Fruit fly (Drosophila melanogaster) whole organism, wandering third instar larva: ENCODE results near the gene CG14312.

ENCODE experiments used
- Abd-B ChIP-seq: fragments of >200 bp; optimal IDR thresholded peaks from 2 replicates; lab custom pipeline; 2017; ENCODE audit warnings: missing biosample characterization, missing genetic modification characterization
- CG32264 ChIP-seq: fragments of 200-800 bp; sonication (Bioruptor generic); optimal IDR thresholded peaks from 2 replicates; lab custom pipeline; 2016; ENCODE audit warnings: missing biosample characterization, missing genetic modification characterization
- CG9705 ChIP-seq: fragments of 200-800 bp; sonication (Bioruptor generic); optimal IDR thresholded peaks from 2 replicates; lab custom pipeline; 2018; ENCODE audit warnings: missing biosample characterization, mild to moderate bottlenecking, missing genetic modification characterization
- Dfd ChIP-seq: fragments of >200 bp; optimal IDR thresholded peaks from 2 replicates; lab custom pipeline; 2017; ENCODE audit warnings: missing biosample characterization, missing genetic modification characterization
- Dif ChIP-seq: fragments of 200-275, 200-300 bp; sonication (Bioruptor generic); optimal IDR thresholded peaks from 2 replicates; lab custom pipeline; 2018; ENCODE audit warnings: missing biosample characterization, missing genetic modification characterization; ENCODE audit not compliant: partially characterized antibody
- GATAd ChIP-seq: sonication (Bioruptor generic); optimal IDR thresholded peaks from 2 replicates; lab custom pipeline; 2016; ENCODE audit warnings: missing biosample characterization, missing genetic modification characterization
- HLH106 ChIP-seq: fragments of 200-800 bp; optimal IDR thresholded peaks from 3 replicates; lab custom pipeline; 2019; ENCODE audit warnings: missing biosample characterization, mild to moderate bottlenecking, missing genetic modification characterization, moderate library complexity
- Hnf4 ChIP-seq: fragments of 200-800 bp; sonication (Bioruptor generic); optimal IDR thresholded peaks from 2 replicates; lab custom pipeline; 2016; ENCODE audit warnings: missing biosample characterization, mild to moderate bottlenecking, missing genetic modification characterization
- Hr78 ChIP-seq: fragments of >200 bp; optimal IDR thresholded peaks from 2 replicates; lab custom pipeline; 2017; ENCODE audit warnings: missing biosample characterization, missing genetic modification characterization
- Hr83 ChIP-seq: fragments of 200-300 bp; sonication (Bioruptor generic); optimal IDR thresholded peaks from 2 replicates; lab custom pipeline; 2016; ENCODE audit warnings: missing biosample characterization, mild to moderate bottlenecking, missing genetic modification characterization, moderate library complexity; ENCODE audit not compliant: poor library complexity, severe bottlenecking
- Jra ChIP-seq: sonication (Bioruptor generic); optimal IDR thresholded peaks from 2 replicates; lab custom pipeline; 2016; ENCODE audit warnings: missing biosample characterization, missing genetic modification characterization
- Mio ChIP-seq: sonication (Bioruptor generic); optimal IDR thresholded peaks from 2 replicates; lab custom pipeline; 2016; ENCODE audit warnings: missing biosample characterization, missing genetic modification characterization
- Myc ChIP-seq: fragments of >200 bp; optimal IDR thresholded peaks from 2 replicates; lab custom pipeline; 2017
- N ChIP-seq: fragments of >200 bp; optimal IDR thresholded peaks from 2 replicates; lab custom pipeline; 2018; ENCODE audit warnings: missing biosample characterization, missing external identifiers, missing genetic modification characterization
- OdsH ChIP-seq: fragments of 200-800 bp; sonication (Bioruptor generic); optimal IDR thresholded peaks from 2 replicates; lab custom pipeline; 2016; ENCODE audit warnings: missing biosample characterization, mild to moderate bottlenecking, missing genetic modification characterization
- Rel ChIP-seq, 2 experiments: fragments of 200-800 bp; sonication (Bioruptor generic) in 1 of 2; optimal IDR thresholded peaks; 2 replicates in 1 of 2; 3 replicates in 1 of 2; lab custom pipeline; 2016 to 2019; ENCODE audit warnings: mild to moderate bottlenecking in 2 of 2, missing biosample characterization in 2 of 2, missing genetic modification characterization in 2 of 2, moderate library complexity in 1 of 2
- Sp1 ChIP-seq: fragments of 200-800 bp; sonication (Bioruptor generic); optimal IDR thresholded peaks from 3 replicates; lab custom pipeline; 2019; ENCODE audit warnings: missing biosample characterization, mild to moderate bottlenecking, missing genetic modification characterization, moderate library complexity
- Vsx2 ChIP-seq: fragments of 200-300, 225-300 bp; sonication (Bioruptor generic); optimal IDR thresholded peaks from 2 replicates; lab custom pipeline; 2018; ENCODE audit warnings: missing biosample characterization, missing genetic modification characterization; ENCODE audit not compliant: partially characterized antibody
- br ChIP-seq: fragments of 200-800 bp; sonication (Bioruptor generic); optimal IDR thresholded peaks from 2 replicates; lab custom pipeline; 2016; ENCODE audit warnings: missing biosample characterization, missing genetic modification characterization
- brk ChIP-seq: fragments of 200-800 bp; sonication (Bioruptor generic); optimal IDR thresholded peaks from 2 replicates; lab custom pipeline; 2016; ENCODE audit warnings: missing biosample characterization, mild to moderate bottlenecking, missing genetic modification characterization
- dl ChIP-seq, 2 experiments: fragments of 175-275, 200-275 bp in 1 of 2; fragments of 200-275 bp in 1 of 2; sonication (Bioruptor generic); optimal IDR thresholded peaks; lab custom pipeline; 2018; ENCODE audit warnings: mild to moderate bottlenecking in 2 of 2, missing biosample characterization in 2 of 2, missing genetic modification characterization in 2 of 2, moderate library complexity in 2 of 2; ENCODE audit not compliant: partially characterized antibody in 2 of 2, insufficient read depth in 1 of 2
- dmrt93B ChIP-seq: fragments of 200-800 bp; sonication (Bioruptor generic); optimal IDR thresholded peaks from 2 replicates; lab custom pipeline; 2018; ENCODE audit warnings: missing biosample characterization, mild to moderate bottlenecking, missing genetic modification characterization
- dsf ChIP-seq: sonication (Bioruptor generic); optimal IDR thresholded peaks from 2 replicates; lab custom pipeline; 2016; ENCODE audit warnings: missing biosample characterization, missing genetic modification characterization, borderline replicate concordance
- ey ChIP-seq: fragments of 200-800 bp; sonication (Bioruptor generic); optimal IDR thresholded peaks from 2 replicates; lab custom pipeline; 2016; ENCODE audit warnings: missing biosample characterization, missing genetic modification characterization
- foxo ChIP-seq, 2 experiments: fragments of 200-800 bp; sonication (Bioruptor generic); optimal IDR thresholded peaks; 2 replicates in 1 of 2; 3 replicates in 1 of 2; lab custom pipeline; 2016 to 2017; ENCODE audit warnings: missing biosample characterization in 2 of 2, missing genetic modification characterization in 2 of 2
- fru ChIP-seq: fragments of 200-800 bp; sonication (Bioruptor generic); optimal IDR thresholded peaks from 3 replicates; lab custom pipeline; 2016; ENCODE audit warnings: missing biosample characterization, mild to moderate bottlenecking, missing genetic modification characterization
- h ChIP-seq: fragments of 200-800 bp; sonication (Bioruptor generic); optimal IDR thresholded peaks from 3 replicates; lab custom pipeline; 2016; ENCODE audit warnings: missing biosample characterization, mild to moderate bottlenecking, missing genetic modification characterization
- jim ChIP-seq: fragments of 175-275, 200-325 bp; sonication (Bioruptor generic); optimal IDR thresholded peaks from 2 replicates; lab custom pipeline; 2016; ENCODE audit warnings: missing biosample characterization, mild to moderate bottlenecking, missing genetic modification characterization
- lola ChIP-seq: fragments of >200 bp; optimal IDR thresholded peaks from 2 replicates; lab custom pipeline; 2017; ENCODE audit warnings: missing biosample characterization, missing genetic modification characterization
- pan ChIP-seq: fragments of >200 bp; optimal IDR thresholded peaks from 2 replicates; lab custom pipeline; 2017
- psq ChIP-seq: fragments of 200-800 bp; sonication (Bioruptor generic); optimal IDR thresholded peaks from 3 replicates; lab custom pipeline; 2017; ENCODE audit warnings: missing biosample characterization, mild to moderate bottlenecking, missing genetic modification characterization, moderate library complexity
- rgr ChIP-seq: fragments of 200-800 bp; sonication (Bioruptor generic); optimal IDR thresholded peaks from 3 replicates; lab custom pipeline; 2016; ENCODE audit warnings: missing biosample characterization, mild to moderate bottlenecking, missing genetic modification characterization
- sage ChIP-seq: fragments of 200-800 bp; sonication (Bioruptor generic); optimal IDR thresholded peaks from 2 replicates; lab custom pipeline; 2016; ENCODE audit warnings: missing biosample characterization, mild to moderate bottlenecking, missing genetic modification characterization
- sv ChIP-seq: fragments of 200-800 bp; sonication (Bioruptor generic); optimal IDR thresholded peaks from 3 replicates; lab custom pipeline; 2016; ENCODE audit warnings: missing biosample characterization, missing genetic modification characterization
- tai ChIP-seq: sonication (Bioruptor generic); optimal IDR thresholded peaks from 2 replicates; lab custom pipeline; 2016; ENCODE audit warnings: missing biosample characterization, missing genetic modification characterization
- usp ChIP-seq: fragments of >200 bp; optimal IDR thresholded peaks from 2 replicates; lab custom pipeline; 2017; ENCODE audit warnings: missing biosample characterization, missing genetic modification characterization
- woc ChIP-seq: sonication (Bioruptor generic); optimal IDR thresholded peaks from 2 replicates; lab custom pipeline; 2016; ENCODE audit warnings: missing biosample characterization, mild to moderate bottlenecking, missing genetic modification characterization

Gene CG14312

dm6 chr3R:18309910-18310309 lies 26.6 kb upstream of the CG14312 start:
- TF ChIP-seq brk (GFP tag; lab: Kevin White, UChicago) (no peak), psq (GFP tag; lab: Kevin White, UChicago) (peak; percentile 26)

dm6 chr3R:18302749-18303148 lies 19.4 kb upstream of the CG14312 start, which contains the start of gene CG7126:
CG7126 (minus strand) TSS chr3R:18302849.
- TF ChIP-seq Abd-B (GFP tag; lab: Kevin White, UChicago): no peak
- no peak for TF ChIP-seq psq (GFP tag; lab: Kevin White, UChicago)
- TF ChIP-seq lola (GFP tag; lab: Kevin White, UChicago): no peak
- no peak for TF ChIP-seq N
- TF ChIP-seq Rel (GFP tag; optimal IDR thresholded peaks at IDR 0.05; lab: Kevin White, UChicago): no peak
- TF ChIP-seq Rel (tag; optimal IDR thresholded peaks at IDR 0.05; lab: Kevin White, UChicago): no peak
- no peak for TF ChIP-seq dmrt93B (GFP tag; lab: Kevin White, UChicago)
- TF ChIP-seq Myc (lab: Kevin White, UChicago): no peak
- no peak for TF ChIP-seq CG32264 (GFP tag; lab: Kevin White, UChicago)
- no peak for TF ChIP-seq sv (GFP tag; lab: Kevin White, UChicago)
- no peak for TF ChIP-seq OdsH (GFP tag; lab: Kevin White, UChicago)
- no peak for TF ChIP-seq Hnf4 (GFP tag; lab: Kevin White, UChicago)
- TF ChIP-seq Hr83: no peak
- TF ChIP-seq Mio: no peak
- TF ChIP-seq Dif (GFP tag; lab: Kevin White, UChicago): no peak
- no peak for TF ChIP-seq Hr78 (GFP tag; lab: Kevin White, UChicago)
- TF ChIP-seq Jra (GFP tag; lab: Kevin White, UChicago): no peak

DNA sequence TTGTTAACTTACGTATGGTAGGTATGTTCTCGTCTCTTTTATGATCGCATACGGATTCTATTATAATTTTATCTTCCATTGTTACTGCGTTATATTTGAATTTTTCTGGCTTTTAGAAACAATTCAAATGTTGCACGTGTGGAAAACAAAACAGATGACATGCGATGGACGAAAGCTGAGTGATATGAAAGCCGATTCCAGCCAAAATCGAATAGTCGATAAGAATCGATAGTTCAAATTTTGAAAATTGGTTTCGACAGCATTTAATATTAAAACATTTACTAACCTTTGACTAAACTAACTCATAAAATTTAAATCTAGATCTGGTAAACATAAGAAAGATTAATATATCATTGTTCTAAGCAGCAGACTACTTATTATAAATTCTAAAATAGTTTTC lies 18.2 kb upstream of the CG14312 start, which contains the start of gene Polr1E:
Gene Polr1E (minus strand): TSS at position 160 of the 400 bp plus-strand sequence.
- TF ChIP-seq dl (GFP tag; optimal IDR thresholded peaks at IDR 0.05; lab: Kevin White, UChicago; ENCODE audit: insufficient read depth in 1 of 2, partially characterized antibody in 2 of 2) (peak in 1 of 2 experiments; percentile 9), rgr (GFP tag; lab: Kevin White, UChicago) (no peak), Hnf4 (GFP tag; lab: Kevin White, UChicago) (no peak), sage (no peak), Hr83 (no peak), brk (GFP tag; lab: Kevin White, UChicago) (no peak), HLH106 (no peak), Dif (GFP tag; lab: Kevin White, UChicago) (peak; percentile 79), usp (no peak), OdsH (GFP tag; lab: Kevin White, UChicago) (no peak), pan (lab: Kevin White, UChicago) (no peak), N (no peak), psq (GFP tag; lab: Kevin White, UChicago) (no peak), dsf (GFP tag; lab: Kevin White, UChicago) (no peak), Sp1 (GFP tag; lab: Kevin White, UChicago) (no peak), foxo (GFP tag; optimal IDR thresholded peaks at IDR 0.05; lab: Kevin White, UChicago) (no peak), Jra (GFP tag; lab: Kevin White, UChicago) (no peak), Abd-B (GFP tag; lab: Kevin White, UChicago) (no peak), woc (GFP tag; lab: Kevin White, UChicago) (no peak), CG9705 (GFP tag; lab: Kevin White, UChicago) (no peak), tai (no peak), Vsx2 (GFP tag; lab: Kevin White, UChicago) (peak; percentile 33), Hr78 (GFP tag; lab: Kevin White, UChicago) (no peak), br (no peak), Myc (lab: Kevin White, UChicago) (peak; percentile 18), Mio (no peak)

dm6 chr3R:18298900-18299321 lies 15.6 kb upstream of the CG14312 start, which contains the start of gene Dlc90F:
Dlc90F (plus strand) TSS chr3R:18299229.
- peak; percentile 4 for TF ChIP-seq sage
- TF ChIP-seq Dfd (GFP tag; lab: Kevin White, UChicago): no peak
- no peak for TF ChIP-seq CG32264 (GFP tag; lab: Kevin White, UChicago)
- TF ChIP-seq rgr (GFP tag; lab: Kevin White, UChicago): peak; percentile 62
- no peak for TF ChIP-seq usp
- TF ChIP-seq dmrt93B (GFP tag; lab: Kevin White, UChicago): peak; percentile 53
- TF ChIP-seq tai: no peak
- TF ChIP-seq Rel (GFP tag; optimal IDR thresholded peaks at IDR 0.05; lab: Kevin White, UChicago): no peak
- peak; percentile 33 for TF ChIP-seq Rel (tag; optimal IDR thresholded peaks at IDR 0.05; lab: Kevin White, UChicago)
- TF ChIP-seq woc (GFP tag; lab: Kevin White, UChicago): peak; percentile 73
- TF ChIP-seq N: no peak
- peak; percentile 27 for TF ChIP-seq Myc (lab: Kevin White, UChicago)
- peak; percentile 64 for TF ChIP-seq Hnf4 (GFP tag; lab: Kevin White, UChicago)
- peak; percentile 54 for TF ChIP-seq psq (GFP tag; lab: Kevin White, UChicago)
- TF ChIP-seq jim: no peak
- peak; percentile 63 for TF ChIP-seq Sp1 (GFP tag; lab: Kevin White, UChicago)
- TF ChIP-seq OdsH (GFP tag; lab: Kevin White, UChicago): peak; percentile 8
- TF ChIP-seq dl (GFP tag; optimal IDR thresholded peaks at IDR 0.05; lab: Kevin White, UChicago; ENCODE audit: insufficient read depth in 1 of 2, partially characterized antibody in 2 of 2): no peak
- no peak for TF ChIP-seq Dif (GFP tag; lab: Kevin White, UChicago)
- TF ChIP-seq sv (GFP tag; lab: Kevin White, UChicago): no peak
- no peak for TF ChIP-seq GATAd (GFP tag; lab: Kevin White, UChicago)
- peak; percentile 58 for TF ChIP-seq dsf (GFP tag; lab: Kevin White, UChicago)
- no peak for TF ChIP-seq Mio
- TF ChIP-seq pan (lab: Kevin White, UChicago): no peak
- TF ChIP-seq lola (GFP tag; lab: Kevin White, UChicago): no peak
- TF ChIP-seq Vsx2 (GFP tag; lab: Kevin White, UChicago): no peak
- peak; percentile 67 for TF ChIP-seq fru (GFP tag; lab: Kevin White, UChicago)
- TF ChIP-seq ey: peak; percentile 64
- no peak for TF ChIP-seq Hr83
- TF ChIP-seq h (GFP tag; lab: Kevin White, UChicago): no peak
- TF ChIP-seq brk (GFP tag; lab: Kevin White, UChicago): no peak
- peak; percentile 45 for TF ChIP-seq Jra (GFP tag; lab: Kevin White, UChicago)
- no peak for TF ChIP-seq CG9705 (GFP tag; lab: Kevin White, UChicago)
